Worm (Caenorhabditis elegans) whole organism, L4 larva: ENCODE measurements around the gene eng-1.

Source experiments
- D1046.2 ChIP-seq: fragments of 200-800 bp; sonication (Bioruptor generic); IDR thresholded peaks from 2 replicates; pipeline ENCODE4 v1.3.6; 2022; ENCODE audit warnings: missing genetic modification characterization, missing compliant biosample characterization
- F26F4.8 ChIP-seq: fragments of 200-800 bp; sonication (Bioruptor generic); conservative IDR thresholded peaks from 2 replicates; pipeline ENCODE4 v1.3.6; 2022; ENCODE audit warnings: missing genetic modification characterization, missing compliant biosample characterization
- F37D6.2 ChIP-seq: sonication (generic microtip); optimal IDR thresholded peaks from 2 replicates; lab custom pipeline; 2016; ENCODE audit warnings: mild to moderate bottlenecking, missing genetic modification characterization, missing compliant biosample characterization
- F44E2.7 ChIP-seq: fragments of 200-800 bp; sonication (Bioruptor generic); IDR thresholded peaks from 2 replicates; pipeline ENCODE4 v2.1.2; 2022; ENCODE audit warnings: missing genetic modification characterization, missing compliant biosample characterization
- T20F7.1 ChIP-seq: fragments of 200-800 bp; sonication (Bioruptor generic); optimal IDR thresholded peaks from 2 replicates; lab custom pipeline; 2018; ENCODE audit warnings: mild to moderate bottlenecking, missing genetic modification characterization, missing compliant biosample characterization
- T26A8.4 ChIP-seq: fragments of 200-800 bp; sonication (Bioruptor generic); IDR thresholded peaks from 2 replicates; pipeline ENCODE4 v1.3.6; 2022; ENCODE audit warnings: missing genetic modification characterization, missing compliant biosample characterization
- Y75B8A.6 ChIP-seq: fragments of 200-800 bp; sonication (Bioruptor generic); IDR thresholded peaks from 2 replicates; pipeline ENCODE4 v1.3.6; 2022; ENCODE audit warnings: missing genetic modification reagents, missing genetic modification characterization, missing compliant biosample characterization
- aha-1 ChIP-seq: fragments of 150-350 bp; peaks from one replicate; lab custom pipeline; 2014; ENCODE audit warnings: missing biosample characterization, missing genetic modification characterization
- ceh-44 ChIP-seq: fragments of 200-800 bp; sonication (Bioruptor generic); IDR thresholded peaks from 2 replicates; pipeline ENCODE4 v1.3.6; 2022; ENCODE audit warnings: missing genetic modification reagents, missing genetic modification characterization, missing compliant biosample characterization
- daf-12 ChIP-seq: fragments of 150-350 bp; optimal IDR thresholded peaks from 2 replicates; lab custom pipeline; 2014; ENCODE audit warnings: missing biosample characterization, missing genetic modification reagents, missing genetic modification characterization
- daf-16 ChIP-seq, 3 experiments: sonication (generic microtip); optimal IDR thresholded peaks; 2 replicates each; lab custom pipeline; 2016 to 2017; ENCODE audit warnings: missing genetic modification characterization in 3 of 3, missing genetic modification reagents in 3 of 3, mild to moderate bottlenecking in 2 of 3, missing compliant biosample characterization in 2 of 3, missing biosample characterization in 1 of 3, moderate library complexity in 1 of 3
- dmd-6 ChIP-seq: fragments of 200-800 bp; sonication (Bioruptor generic); IDR thresholded peaks from 2 replicates; pipeline ENCODE4 v1.3.6; 2022; ENCODE audit warnings: missing genetic modification reagents, missing genetic modification characterization, missing compliant biosample characterization
- dmd-9 ChIP-seq: fragments of 200-800 bp; sonication (Bioruptor generic); IDR thresholded peaks from 2 replicates; pipeline ENCODE4 v1.3.6; 2022; ENCODE audit warnings: missing genetic modification reagents, missing genetic modification characterization, missing compliant biosample characterization
- dpl-1 ChIP-seq: fragments of 150-350 bp; optimal IDR thresholded peaks from 2 replicates; lab custom pipeline; 2014; ENCODE audit warnings: missing biosample characterization, missing genetic modification reagents, missing genetic modification characterization
- dve-1 ChIP-seq: sonication (generic microtip); optimal IDR thresholded peaks from 2 replicates; lab custom pipeline; 2017; ENCODE audit warnings: antibody characterized with exemption, mild to moderate bottlenecking, missing genetic modification characterization, missing compliant biosample characterization; ENCODE audit not compliant: insufficient read depth
- hlh-11 ChIP-seq: fragments of 200-800 bp; sonication (Bioruptor generic); optimal IDR thresholded peaks from 2 replicates; lab custom pipeline; 2018; ENCODE audit warnings: mild to moderate bottlenecking, missing genetic modification characterization, missing compliant biosample characterization
- hlh-30 ChIP-seq: sonication (generic microtip); optimal IDR thresholded peaks from 2 replicates; lab custom pipeline; 2017; ENCODE audit warnings: antibody characterized with exemption, mild to moderate bottlenecking, missing genetic modification characterization, missing compliant biosample characterization; ENCODE audit not compliant: insufficient read depth
- lin-38 ChIP-seq: fragments of 200-800 bp; sonication (Bioruptor generic); IDR thresholded peaks from 2 replicates; pipeline ENCODE4 v1.3.6; 2022; ENCODE audit warnings: missing genetic modification reagents, missing genetic modification characterization, missing compliant biosample characterization
- lsy-2 ChIP-seq, 2 experiments: fragments of 150-350 bp in 1 of 2; sonication (generic microtip) in 1 of 2; optimal IDR thresholded peaks; 2 replicates each; lab custom pipeline; 2014 to 2017; ENCODE audit warnings: missing biosample characterization in 2 of 2, missing genetic modification characterization in 2 of 2
- mdt-29 ChIP-seq: fragments of 200-800 bp; sonication (Bioruptor generic); IDR thresholded peaks from 2 replicates; pipeline ENCODE4 v1.3.6; 2022; ENCODE audit warnings: missing genetic modification reagents, missing genetic modification characterization, missing compliant biosample characterization
- mep-1 ChIP-seq: fragments of 150-350 bp; sonication (generic microtip); optimal IDR thresholded peaks from 3 replicates; lab custom pipeline; 2014; ENCODE audit warnings: missing biosample characterization, missing genetic modification characterization
- mes-2 ChIP-seq: sonication (generic microtip); optimal IDR thresholded peaks from 2 replicates; lab custom pipeline; 2016; ENCODE audit warnings: missing genotype, mild to moderate bottlenecking, missing genetic modification characterization, missing compliant biosample characterization; ENCODE audit not compliant: poor library complexity, severe bottlenecking
- nhr-102 ChIP-seq: sonication (generic microtip); optimal IDR thresholded peaks from 2 replicates; lab custom pipeline; 2016; ENCODE audit warnings: mild to moderate bottlenecking, missing genetic modification characterization, moderate library complexity, missing compliant biosample characterization
- nhr-11 ChIP-seq: fragments of 150-350 bp; optimal IDR thresholded peaks from 2 replicates; lab custom pipeline; 2014; ENCODE audit warnings: missing biosample characterization, missing genetic modification characterization
- nhr-28 ChIP-seq: fragments of 150-350 bp; optimal IDR thresholded peaks from 2 replicates; lab custom pipeline; 2014; ENCODE audit warnings: missing biosample characterization, missing genetic modification characterization
- nhr-41 ChIP-seq: fragments of 200-800 bp; sonication (Bioruptor generic); IDR thresholded peaks from 2 replicates; pipeline ENCODE4 v1.3.6; 2022; ENCODE audit warnings: missing genetic modification reagents, missing genetic modification characterization, missing compliant biosample characterization
- nhr-42 ChIP-seq: fragments of 200-800 bp; sonication (Bioruptor generic); IDR thresholded peaks from 2 replicates; pipeline ENCODE4 v1.3.6; 2022; ENCODE audit warnings: missing genetic modification characterization, missing compliant biosample characterization
- nhr-6 ChIP-seq: fragments of 150-350 bp; optimal IDR thresholded peaks from 2 replicates; lab custom pipeline; 2014; ENCODE audit warnings: missing biosample characterization, missing genetic modification characterization
- nhr-76 ChIP-seq: fragments of 150-350 bp; optimal IDR thresholded peaks from 2 replicates; lab custom pipeline; 2014; ENCODE audit warnings: missing biosample characterization, missing genetic modification characterization
- nhr-77 ChIP-seq: fragments of 150-350 bp; optimal IDR thresholded peaks from 2 replicates; lab custom pipeline; 2014; ENCODE audit warnings: missing biosample characterization, missing genetic modification characterization
- rbr-2 ChIP-seq: sonication (generic microtip); optimal IDR thresholded peaks from 2 replicates; lab custom pipeline; 2016; ENCODE audit warnings: missing genotype, missing genetic modification characterization, missing compliant biosample characterization
- saeg-2 ChIP-seq: fragments of 200-800 bp; sonication (Bioruptor generic); IDR thresholded peaks from 2 replicates; pipeline ENCODE4 v1.3.6; 2022; ENCODE audit warnings: missing genetic modification reagents, missing genetic modification characterization, missing compliant biosample characterization
- sdz-12 ChIP-seq: fragments of 200-800 bp; sonication (Bioruptor generic); optimal IDR thresholded peaks from 2 replicates; lab custom pipeline; 2018; ENCODE audit warnings: mild to moderate bottlenecking, missing genetic modification characterization, missing compliant biosample characterization
- tag-97 ChIP-seq: fragments of 200-800 bp; sonication (Bioruptor generic); IDR thresholded peaks from 2 replicates; pipeline ENCODE4 v1.3.6; 2022; ENCODE audit warnings: missing genetic modification characterization, missing compliant biosample characterization
- unc-62 ChIP-seq, 3 experiments: fragments of 150-350 bp in 1 of 3; sonication (generic microtip); optimal IDR thresholded peaks in 2 of 3; peaks in 1 of 3; 1 replicate in 1 of 3; 2 replicates in 2 of 3; lab custom pipeline; 2014 to 2017; ENCODE audit warnings: missing biosample characterization in 3 of 3, missing genetic modification characterization in 3 of 3, missing genetic modification reagents in 3 of 3, missing genotype in 1 of 3
- zfp-3 ChIP-seq: fragments of 200-800 bp; sonication (Bioruptor generic); conservative IDR thresholded peaks from 2 replicates; pipeline ENCODE4 v1.3.6; 2022; ENCODE audit warnings: missing genetic modification reagents, missing genetic modification characterization, missing compliant biosample characterization
- ztf-7 ChIP-seq: fragments of 150-350 bp; optimal IDR thresholded peaks from 2 replicates; lab custom pipeline; 2014; ENCODE audit warnings: missing biosample characterization, missing genetic modification characterization

eng-1 gene

DNA sequence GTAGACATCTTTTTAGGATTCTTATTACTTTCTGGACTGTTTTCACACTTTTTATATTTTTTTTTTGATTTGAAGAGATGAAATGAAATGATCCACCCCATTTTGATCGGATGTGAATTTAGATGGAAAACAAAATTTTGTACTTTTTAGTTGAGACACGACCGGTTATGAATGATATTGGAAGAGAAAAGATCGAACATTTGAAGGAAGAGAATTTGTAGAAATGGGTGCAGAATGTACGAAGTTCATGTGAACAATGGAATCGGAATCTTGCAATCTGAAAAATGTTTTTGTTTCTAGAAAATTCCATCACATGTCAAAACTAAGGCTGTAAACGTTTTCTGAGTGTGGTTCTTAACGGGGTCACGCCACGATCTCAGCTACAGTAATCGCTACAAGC, 14.5 kb upstream of the eng-1 start, which contains the start of gene F01F1.14:
TSS of gene F01F1.14 (minus strand) at position 101 of the 400 bp plus-strand sequence.
- TF ChIP-seq zfp-3 (GFP tag; lab: Robert Waterston, UW): no peak

DNA sequence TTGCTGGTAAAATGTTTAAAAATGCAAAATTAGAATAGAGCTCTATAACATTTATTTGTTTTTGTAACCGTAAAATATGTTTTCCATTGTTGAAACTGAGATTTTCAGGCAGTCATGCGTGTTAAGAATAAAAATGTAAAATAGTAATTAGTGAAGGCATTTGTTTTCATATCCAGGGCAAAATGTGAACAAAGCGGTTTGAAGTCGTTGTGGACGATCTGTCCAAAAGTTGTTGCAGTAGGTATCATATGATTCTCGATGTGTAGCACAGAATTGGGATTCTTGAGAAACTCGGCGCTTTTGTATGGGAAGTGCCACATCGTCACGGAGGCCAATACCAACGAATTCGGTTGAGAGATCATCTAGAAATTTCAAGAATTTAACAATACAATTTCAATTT, 14.0 kb upstream of the eng-1 start:
- TF ChIP-seq sdz-12 (GFP tag; lab: Kevin White, UChicago) (no peak), lin-38 (GFP tag; lab: Robert Waterston, UW) (peak; percentile 33), dmd-6 (GFP tag; lab: Robert Waterston, UW) (no peak), tag-97 (no peak), T26A8.4 (GFP tag; lab: Robert Waterston, UW) (0 out of 2 replicates have a peak, but pooled peaks have one; percentile 16), rbr-2 (no peak), zfp-3 (GFP tag; lab: Robert Waterston, UW) (no peak)

DNA sequence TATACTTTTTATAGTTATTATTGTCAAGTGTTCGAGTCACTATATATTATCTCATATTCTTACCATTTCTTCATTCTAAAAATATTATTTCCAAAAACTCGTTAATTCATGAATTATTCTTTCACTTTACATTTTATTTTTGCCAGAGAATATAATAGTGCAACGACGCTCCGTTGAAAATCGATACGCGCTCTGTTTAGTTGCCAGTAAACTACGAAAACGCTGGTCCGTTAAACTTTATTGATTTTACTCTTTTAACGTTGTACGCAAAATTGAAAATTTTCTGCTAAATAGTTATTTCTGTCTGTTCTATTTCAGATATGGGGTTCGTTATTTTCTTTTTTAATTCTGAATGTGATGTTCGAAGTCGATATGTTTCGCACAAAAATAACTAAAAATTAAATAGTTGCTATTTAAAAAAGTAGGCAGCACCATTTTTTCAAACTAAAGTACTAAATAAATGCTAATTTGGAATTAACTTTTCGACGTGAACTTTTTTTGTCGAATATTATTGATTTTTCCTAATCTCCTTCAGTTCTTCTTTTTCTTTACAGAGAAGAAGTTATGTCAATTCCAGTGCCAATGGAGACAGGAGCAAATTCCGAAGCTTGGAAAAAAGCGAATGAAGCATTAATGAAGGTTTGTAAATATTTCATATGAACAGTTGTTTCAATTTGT, 11.1 kb upstream of the eng-1 start, which contains the start of gene hpo-10:
TSS of gene hpo-10 (plus strand) at position 199 of the 678 bp plus-strand sequence.
- TF ChIP-seq dmd-9 (GFP tag; lab: Robert Waterston, UW) (no peak), saeg-2 (GFP tag; lab: Robert Waterston, UW) (no peak), nhr-42 (GFP tag; lab: Robert Waterston, UW) (no peak), mes-2 (tag; lab: Kevin White, UChicago) (peak; percentile 55), mep-1 (tag; lab: Kevin White, UChicago) (peak; percentile 32), dpl-1 (peak; percentile 12), hlh-11 (tag; lab: Kevin White, UChicago) (no peak), lsy-2 (tag; optimal IDR thresholded peaks at IDR 0.05; lab: Kevin White, UChicago) (peak in 1 of 2 experiments; percentile 65), hlh-30 (tag; lab: Kevin White, UChicago) (peak; percentile 22), daf-16 (GFP tag; optimal IDR thresholded peaks at IDR 0.05; lab: Kevin White, UChicago) (no peak), daf-16 (tag; optimal IDR thresholded peaks at IDR 0.05; lab: Kevin White, UChicago) (peak; percentile 31), dve-1 (tag; lab: Kevin White, UChicago) (peak; percentile 48), aha-1 (peak; percentile 96), nhr-6 (peak; percentile 43), F37D6.2 (tag; lab: Kevin White, UChicago) (no peak), T20F7.1 (GFP tag; lab: Kevin White, UChicago) (peak; percentile 89), lin-38 (GFP tag; lab: Robert Waterston, UW) (peak; percentile 37; the same call in 1 of the 2 replicates)

DNA sequence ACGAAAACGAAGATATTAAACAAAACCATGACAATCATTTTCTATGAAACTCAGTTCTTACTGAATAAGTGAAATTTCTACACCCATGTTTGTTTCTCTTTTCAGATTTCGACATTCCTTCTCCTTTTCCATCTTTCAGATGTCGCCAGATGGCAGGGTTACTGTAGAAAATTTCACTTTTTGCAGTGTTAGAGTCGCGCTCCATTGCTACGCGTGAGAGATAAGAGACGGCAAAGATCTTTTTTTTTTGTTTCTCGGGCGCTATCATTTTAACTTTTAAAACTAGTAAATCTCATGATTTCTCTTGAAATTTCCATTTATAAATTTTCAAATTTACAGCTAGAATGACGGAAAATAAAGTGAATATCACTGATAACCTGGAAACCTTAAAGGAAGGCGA, 9.9 kb upstream of the eng-1 start, which contains the start of the genes mig-21 and F01F1.2:
TSS of gene mig-21 (minus strand) at position 166 of the 400 bp plus-strand sequence.
TSS of gene F01F1.2 (plus strand) at position 340 of the 400 bp plus-strand sequence.
- TF ChIP-seq nhr-77 (tag; lab: Kevin White, UChicago): no peak
- TF ChIP-seq lin-38 (GFP tag; lab: Robert Waterston, UW): peak; percentile 49; the same call in 1 of the 2 replicates
- peak in 1 of 2 experiments; percentile 75 for TF ChIP-seq lsy-2 (tag; optimal IDR thresholded peaks at IDR 0.05; lab: Kevin White, UChicago)
- TF ChIP-seq mes-2 (tag; lab: Kevin White, UChicago): peak; percentile 31
- no peak for TF ChIP-seq F44E2.7

DNA sequence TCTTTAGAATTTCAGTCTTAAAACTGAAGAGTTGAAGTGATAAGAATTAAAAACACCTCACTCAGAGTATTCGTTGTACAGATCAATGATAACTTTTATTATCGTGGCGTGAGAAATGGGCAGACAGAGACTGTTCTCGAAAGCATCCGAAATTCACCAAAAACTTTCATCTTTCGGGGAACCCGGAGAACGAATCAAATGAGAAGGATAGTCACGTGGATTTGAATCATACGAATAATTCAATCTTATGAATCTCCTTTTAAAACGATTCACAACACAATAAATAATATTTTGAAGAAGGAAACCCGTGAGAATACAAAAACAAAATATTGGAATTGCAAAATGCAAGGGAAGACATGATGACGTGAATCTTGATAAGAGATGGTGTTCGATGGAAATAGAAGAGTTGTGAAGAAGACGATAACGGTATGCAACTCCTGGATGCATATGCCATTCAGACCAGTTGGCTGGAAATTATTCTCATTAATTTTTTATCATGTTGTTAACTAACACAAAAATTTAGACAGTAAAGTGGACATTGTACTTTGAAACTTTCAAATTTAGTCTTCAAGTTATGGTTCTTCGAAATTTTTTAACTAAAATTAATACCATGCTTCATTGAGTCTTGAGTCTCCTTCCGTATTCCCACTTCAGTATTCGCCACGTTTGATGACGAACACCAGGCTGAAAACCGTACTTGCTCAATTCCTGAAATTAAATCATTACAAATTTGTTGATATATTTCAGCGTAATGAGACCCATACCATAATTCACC, 8.8 kb upstream of the eng-1 start:
- TF ChIP-seq rbr-2 (no peak), dve-1 (tag; lab: Kevin White, UChicago) (peak; percentile 80), mep-1 (tag; lab: Kevin White, UChicago) (peak; percentile 34), nhr-11 (tag; lab: Kevin White, UChicago) (no peak), Y75B8A.6 (GFP tag; lab: Robert Waterston, UW) (no peak), ceh-44 (GFP tag; lab: Robert Waterston, UW) (no peak), aha-1 (peak; percentile 78), mdt-29 (GFP tag; lab: Robert Waterston, UW) (peak; percentile 96), nhr-28 (tag; lab: Kevin White, UChicago) (peak; percentile 57), hlh-11 (tag; lab: Kevin White, UChicago) (peak; percentile 65), F26F4.8 (GFP tag; lab: Robert Waterston, UW) (no peak), daf-12 (tag; lab: Kevin White, UChicago) (no peak), ztf-7 (tag; lab: Kevin White, UChicago) (no peak), nhr-102 (tag; lab: Kevin White, UChicago) (no peak), dmd-6 (GFP tag; lab: Robert Waterston, UW) (peak; percentile 57), nhr-41 (GFP tag; lab: Robert Waterston, UW) (no peak), unc-62 (GFP tag; optimal IDR thresholded peaks at IDR 0.05 in 1 of 2; lab: Kevin White, UChicago) (peak in 1 of 2 experiments; percentile 72), unc-62 (tag; optimal IDR thresholded peaks at IDR 0.05; lab: Kevin White, UChicago) (no peak), D1046.2 (no peak), nhr-76 (tag; lab: Kevin White, UChicago) (no peak)
